Fruit fly (Drosophila melanogaster) Kc167 (cell line): Measurements from ENCODE around the gene TotB.

Experiments used
- Myc ChIP-seq: fragments of >200 bp; optimal IDR thresholded peaks from 2 replicates; lab custom pipeline; 2017; ENCODE audit warnings: missing external identifiers
- psq ChIP-seq: fragments of >200 bp; optimal IDR thresholded peaks from 2 replicates; lab custom pipeline; 2017; ENCODE audit warnings: missing external identifiers
- ttk ChIP-seq: sonication (Bioruptor generic); optimal IDR thresholded peaks from 2 replicates; lab custom pipeline; 2017; ENCODE audit warnings: missing external identifiers

dm6 chr3R:20838787-20839186 is 35.0 kb upstream of the TotB start:
- TF ChIP-seq ttk (lab: Kevin White, UChicago) (no peak), Myc (lab: Kevin White, UChicago) (no peak), psq (no peak)
